Fruit fly (Drosophila melanogaster) whole organism, embryonic: ENCODE data around the gene Trs20.

Experiments
- ATbp ChIP-seq: fragments of 200-800 bp; sonication (Bioruptor generic); optimal IDR thresholded peaks from 2 replicates; lab custom pipeline; 2017; ENCODE audit warnings: missing biosample characterization, mild to moderate bottlenecking, missing genetic modification characterization, missing genetic modification reagents
- B-H1 ChIP-seq: fragments of 200-800 bp; sonication (Bioruptor generic); IDR thresholded peaks from 3 replicates; pipeline ENCODE4 v1.3.6; 2022; ENCODE audit warnings: missing biosample characterization, missing genetic modification characterization
- CG10274 ChIP-seq: fragments of 200-800 bp; sonication (Bioruptor generic); optimal IDR thresholded peaks from 3 replicates; lab custom pipeline; 2017; ENCODE audit warnings: missing biosample characterization, mild to moderate bottlenecking, missing genetic modification characterization
- CG11560 ChIP-seq: fragments of 200-800 bp; sonication (Bioruptor generic); IDR thresholded peaks from 3 replicates; pipeline ENCODE4 v1.3.6; 2022; ENCODE audit warnings: missing biosample characterization, missing genetic modification characterization
- CG12155 ChIP-seq: fragments of 200-800 bp; sonication (Bioruptor generic); optimal IDR thresholded peaks from 3 replicates; lab custom pipeline; 2016; ENCODE audit warnings: missing biosample characterization, missing genetic modification characterization
- CG12659 ChIP-seq: fragments of 200-800 bp; sonication (Bioruptor generic); optimal IDR thresholded peaks from 3 replicates; lab custom pipeline; 2017; ENCODE audit warnings: mild to moderate bottlenecking, missing biosample characterization, missing genetic modification reagents, missing genetic modification characterization
- CG13123 ChIP-seq: fragments of 200-800 bp; sonication (Bioruptor generic); optimal IDR thresholded peaks from 2 replicates; lab custom pipeline; 2016; ENCODE audit warnings: missing biosample characterization, missing genetic modification characterization
- CG14014 ChIP-seq: fragments of 200-800 bp; sonication (Bioruptor generic); IDR thresholded peaks from 2 replicates; pipeline ENCODE4 v1.3.6; 2022; ENCODE audit warnings: missing biosample characterization, missing genetic modification characterization
- CG14710 ChIP-seq: fragments of 200-800 bp; sonication (Bioruptor generic); optimal IDR thresholded peaks from 3 replicates; lab custom pipeline; 2019; ENCODE audit warnings: missing biosample characterization, mild to moderate bottlenecking, missing genetic modification characterization, moderate library complexity
- CG14965 ChIP-seq: fragments of 200-800 bp; sonication (Bioruptor generic); optimal IDR thresholded peaks from 2 replicates; lab custom pipeline; 2016; ENCODE audit warnings: missing biosample characterization, missing genetic modification characterization, borderline replicate concordance
- CG15269 ChIP-seq: fragments of 200-800 bp; sonication (Bioruptor generic); optimal IDR thresholded peaks from 2 replicates; lab custom pipeline; 2018; ENCODE audit warnings: missing biosample characterization, mild to moderate bottlenecking, missing genetic modification characterization, moderate library complexity
- CG15601 ChIP-seq: fragments of 200-800 bp; sonication (Bioruptor generic); optimal IDR thresholded peaks from 3 replicates; lab custom pipeline; 2019; ENCODE audit warnings: missing biosample characterization, mild to moderate bottlenecking, missing genetic modification characterization, moderate library complexity
- CG17186 ChIP-seq: fragments of 200-800 bp; sonication (Bioruptor generic); optimal IDR thresholded peaks from 3 replicates; lab custom pipeline; 2017; ENCODE audit warnings: missing biosample characterization, missing genetic modification reagents, missing genetic modification characterization
- CG17328 ChIP-seq: fragments of 200-800 bp; sonication (Bioruptor generic); IDR thresholded peaks from 2 replicates; pipeline ENCODE4 v1.3.6; 2022; ENCODE audit warnings: missing biosample characterization, missing genetic modification characterization
- CG17359 ChIP-seq: fragments of 200-800 bp; sonication (Bioruptor generic); optimal IDR thresholded peaks from 3 replicates; lab custom pipeline; 2018; ENCODE audit warnings: missing biosample characterization, mild to moderate bottlenecking, missing genetic modification characterization, moderate library complexity
- CG17385 ChIP-seq: fragments of 200-800 bp; sonication (Bioruptor generic); optimal IDR thresholded peaks from 3 replicates; lab custom pipeline; 2018; ENCODE audit warnings: missing biosample characterization, mild to moderate bottlenecking, missing genetic modification characterization
- CG30403 ChIP-seq: fragments of 200-800 bp; sonication (Bioruptor generic); optimal IDR thresholded peaks from 3 replicates; lab custom pipeline; 2016; ENCODE audit warnings: missing biosample characterization, missing genetic modification characterization
- CG31224 ChIP-seq: fragments of 200-800 bp; sonication (Bioruptor generic); IDR thresholded peaks from 2 replicates; pipeline ENCODE4 v1.3.6; 2022; ENCODE audit warnings: missing biosample characterization, missing genetic modification characterization
- CG4282 ChIP-seq: fragments of 200-800 bp; sonication (Bioruptor generic); optimal IDR thresholded peaks from 2 replicates; lab custom pipeline; 2016; ENCODE audit warnings: missing biosample characterization, missing genetic modification characterization
- CG5180 ChIP-seq: fragments of 200-800 bp; sonication (Bioruptor generic); optimal IDR thresholded peaks from 3 replicates; lab custom pipeline; 2017; ENCODE audit warnings: missing biosample characterization, missing genetic modification characterization, mild to moderate bottlenecking, moderate library complexity, missing genetic modification reagents
- CG6683 ChIP-seq: fragments of 200-800 bp; sonication (Bioruptor generic); optimal IDR thresholded peaks from 2 replicates; lab custom pipeline; 2017; ENCODE audit warnings: missing biosample characterization, mild to moderate bottlenecking, missing genetic modification characterization, missing genetic modification reagents
- CG8089 ChIP-seq: fragments of 200-800 bp; sonication (Bioruptor generic); optimal IDR thresholded peaks from 3 replicates; lab custom pipeline; 2016; ENCODE audit warnings: missing biosample characterization, missing genetic modification characterization
- CG9437 ChIP-seq: fragments of 200-800 bp; sonication (Bioruptor generic); optimal IDR thresholded peaks from 2 replicates; lab custom pipeline; 2018; ENCODE audit warnings: missing biosample characterization, mild to moderate bottlenecking, missing genetic modification characterization
- Dbx ChIP-seq: fragments of 200-800 bp; sonication (Bioruptor generic); IDR thresholded peaks from 3 replicates; pipeline ENCODE4 v1.3.6; 2022; ENCODE audit warnings: missing biosample characterization, missing genetic modification characterization
- Doc2 ChIP-seq: fragments of 200-800 bp; sonication (Bioruptor generic); IDR thresholded peaks from 2 replicates; pipeline ENCODE4 v1.3.6; 2022; ENCODE audit warnings: missing biosample characterization, missing genetic modification characterization
- Dref ChIP-seq: fragments of 200-800 bp; sonication (Bioruptor generic); IDR thresholded peaks from 2 replicates; pipeline ENCODE4 v1.3.6; 2022; ENCODE audit warnings: missing biosample characterization, missing genetic modification characterization
- E2f2 ChIP-seq: fragments of 200-800 bp; sonication (Bioruptor generic); IDR thresholded peaks from 2 replicates; pipeline ENCODE4 v1.3.6; 2022; ENCODE audit warnings: missing biosample characterization, missing genetic modification characterization
- Eip74EF ChIP-seq, 2 experiments: fragments of 200-800 bp in 1 of 2; fragments of >200 bp in 1 of 2; sonication (Bioruptor generic) in 1 of 2; optimal IDR thresholded peaks; 2 replicates each; lab custom pipeline; 2017 to 2019; ENCODE audit warnings: missing biosample characterization in 2 of 2, missing genetic modification characterization in 2 of 2, mild to moderate bottlenecking in 1 of 2, moderate library complexity in 1 of 2
- GATAe ChIP-seq: fragments of 200-800 bp; sonication (Bioruptor generic); conservative IDR thresholded peaks from 2 replicates; pipeline ENCODE4 v1.3.6; 2022; ENCODE audit warnings: missing biosample characterization, missing genetic modification characterization
- HHEX ChIP-seq: fragments of 200-800 bp; sonication (Bioruptor generic); optimal IDR thresholded peaks from 3 replicates; lab custom pipeline; 2017; ENCODE audit warnings: missing biosample characterization, mild to moderate bottlenecking, missing genetic modification characterization, missing genetic modification reagents
- Lim3 ChIP-seq: fragments of 200-800 bp; sonication (Bioruptor generic); IDR thresholded peaks from 2 replicates; pipeline ENCODE4 v1.3.6; 2022; ENCODE audit warnings: missing biosample characterization, missing genetic modification characterization
- Mrtf ChIP-seq: fragments of 200-800 bp; sonication (Bioruptor generic); IDR thresholded peaks from 3 replicates; pipeline ENCODE4 v1.3.6; 2022; ENCODE audit warnings: missing biosample characterization, missing genetic modification characterization
- Sry-δ ChIP-seq: fragments of 200-800 bp; sonication (Bioruptor generic); optimal IDR thresholded peaks from 2 replicates; lab custom pipeline; 2016; ENCODE audit warnings: missing biosample characterization, missing genetic modification characterization
- Ssrp ChIP-seq: fragments of 200-800 bp; sonication (Bioruptor generic); optimal IDR thresholded peaks from 2 replicates; lab custom pipeline; 2018; ENCODE audit warnings: missing biosample characterization, mild to moderate bottlenecking, missing genetic modification characterization, moderate library complexity
- Stat92E ChIP-seq, 3 experiments: fragments of >200 bp in 2 of 3; fragments of 200-800 bp in 1 of 3; sonication (Bioruptor generic) in 1 of 3; optimal IDR thresholded peaks; 2 replicates each; lab custom pipeline; 2017 to 2019; ENCODE audit warnings: missing biosample characterization in 3 of 3, missing genetic modification characterization in 3 of 3, mild to moderate bottlenecking in 1 of 3, moderate library complexity in 1 of 3
- TFAM ChIP-seq: fragments of 200-800 bp; sonication (Bioruptor generic); optimal IDR thresholded peaks from 2 replicates; lab custom pipeline; 2017; ENCODE audit warnings: missing biosample characterization, missing genetic modification characterization, inconsistent platforms
- ap ChIP-seq: fragments of 200-800 bp; sonication (Bioruptor generic); IDR thresholded peaks from 2 replicates; pipeline ENCODE4 v1.3.6; 2022; ENCODE audit warnings: missing biosample characterization, missing genetic modification characterization
- ato ChIP-seq: fragments of 200-800 bp; sonication (Bioruptor generic); IDR thresholded peaks from 2 replicates; pipeline ENCODE4 v1.3.6; 2022; ENCODE audit warnings: missing biosample characterization, missing genetic modification characterization; ENCODE audit not compliant: partially characterized antibody
- bowl ChIP-seq: fragments of 200-800 bp; sonication (Bioruptor generic); IDR thresholded peaks from 2 replicates; pipeline ENCODE4 v1.3.6; 2022; ENCODE audit warnings: missing biosample characterization, missing genetic modification characterization
- esg ChIP-seq: fragments of 200-800 bp; sonication (Bioruptor generic); conservative IDR thresholded peaks from 2 replicates; pipeline ENCODE4 v1.3.6; 2022; ENCODE audit warnings: missing biosample characterization, missing genetic modification characterization
- ftz-f1 ChIP-seq: fragments of 200-800 bp; sonication (Bioruptor generic); optimal IDR thresholded peaks from 2 replicates; lab custom pipeline; 2016; ENCODE audit warnings: missing biosample characterization, missing genetic modification characterization
- gro ChIP-seq: fragments of 200-800 bp; sonication (Bioruptor generic); optimal IDR thresholded peaks from 2 replicates; lab custom pipeline; 2016; ENCODE audit warnings: missing biosample characterization, missing genetic modification characterization
- gsb ChIP-seq: fragments of 200-800 bp; sonication (Bioruptor generic); IDR thresholded peaks from 2 replicates; pipeline ENCODE4 v1.3.6; 2022; ENCODE audit warnings: missing biosample characterization, missing genetic modification characterization
- jumu ChIP-seq: fragments of 200-800 bp; sonication (Bioruptor generic); optimal IDR thresholded peaks from 3 replicates; lab custom pipeline; 2016; ENCODE audit warnings: missing biosample characterization, missing genetic modification characterization
- lilli ChIP-seq: fragments of 200-800 bp; sonication (Bioruptor generic); optimal IDR thresholded peaks from 3 replicates; lab custom pipeline; 2016; ENCODE audit warnings: missing biosample characterization, missing genetic modification characterization
- mirr ChIP-seq: fragments of 200-800 bp; sonication (Bioruptor generic); optimal IDR thresholded peaks from 3 replicates; lab custom pipeline; 2018; ENCODE audit warnings: missing biosample characterization, mild to moderate bottlenecking, missing genetic modification characterization
- nmo ChIP-seq: fragments of 200-800 bp; sonication (Bioruptor generic); optimal IDR thresholded peaks from 2 replicates; lab custom pipeline; 2018; ENCODE audit warnings: missing biosample characterization, mild to moderate bottlenecking, missing genetic modification characterization, moderate library complexity
- otp ChIP-seq: fragments of 200-800 bp; sonication (Bioruptor generic); IDR thresholded peaks from 3 replicates; pipeline ENCODE4, ENCODE4 v1.3.6; 2022; ENCODE audit warnings: missing biosample characterization, missing genetic modification characterization
- stc ChIP-seq: fragments of 200-800 bp; sonication (Bioruptor generic); IDR thresholded peaks from 2 replicates; pipeline ENCODE4 v1.3.6; 2022; ENCODE audit warnings: missing biosample characterization, missing genetic modification characterization
- trem ChIP-seq: fragments of 200-800 bp; optimal IDR thresholded peaks from 3 replicates; lab custom pipeline; 2019; ENCODE audit warnings: missing biosample characterization, mild to moderate bottlenecking, missing genetic modification characterization, moderate library complexity
- trh ChIP-seq: fragments of 200-800 bp; sonication (Bioruptor generic); optimal IDR thresholded peaks from 2 replicates; lab custom pipeline; 2016; ENCODE audit warnings: missing biosample characterization, missing genetic modification characterization
- wek ChIP-seq: fragments of 200-800 bp; sonication (Bioruptor generic); optimal IDR thresholded peaks from 3 replicates; lab custom pipeline; 2018; ENCODE audit warnings: missing biosample characterization, mild to moderate bottlenecking, missing genetic modification characterization, moderate library complexity

Trs20 gene

DNA sequence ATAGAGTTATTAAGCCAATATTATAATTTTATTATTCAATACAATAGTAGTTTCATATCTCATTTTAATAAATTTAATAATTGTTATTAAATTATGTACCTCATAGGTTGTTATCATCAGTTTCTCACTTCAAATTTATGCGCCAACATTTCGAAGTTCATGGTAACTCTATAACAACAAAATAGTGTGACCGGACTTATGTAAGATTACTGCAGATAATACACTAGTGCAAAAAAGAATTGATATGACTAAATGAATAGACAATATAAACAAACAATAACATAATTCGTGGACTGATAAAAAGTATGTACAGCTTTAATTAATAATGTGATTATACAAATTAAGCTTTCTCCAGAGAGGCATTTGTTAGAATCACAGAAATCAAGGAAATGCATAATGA, 9.6 kb downstream of the Trs20 start, which contains the start of gene Strump (continued):
- no peak for TF ChIP-seq trh (GFP tag; lab: Kevin White, UChicago)
- no peak for TF ChIP-seq CG4282 (GFP tag; lab: Kevin White, UChicago)
- TF ChIP-seq lilli (GFP tag; lab: Kevin White, UChicago): no peak
- TF ChIP-seq ftz-f1 (GFP tag; lab: Kevin White, UChicago): no peak
- no peak for TF ChIP-seq Sry-δ (GFP tag; lab: Kevin White, UChicago)
- TF ChIP-seq TFAM (GFP tag; lab: Kevin White, UChicago): no peak
- TF ChIP-seq esg: no peak
- TF ChIP-seq B-H1 (GFP tag; lab: Robert Waterston, UW): no peak
- no peak for TF ChIP-seq ap (GFP tag; lab: Robert Waterston, UW)
- TF ChIP-seq CG15269: no peak
- TF ChIP-seq CG17186 (GFP tag; lab: Kevin White, UChicago): no peak
- TF ChIP-seq CG17385: no peak
- no peak for TF ChIP-seq CG14965
- no peak for TF ChIP-seq CG17359 (tag; lab: Kevin White, UChicago)
- TF ChIP-seq CG30403 (GFP tag; lab: Kevin White, UChicago): no peak
- TF ChIP-seq CG17328 (GFP tag; lab: Robert Waterston, UW): no peak
- no peak for TF ChIP-seq CG9437 (GFP tag; lab: Kevin White, UChicago)
- no peak for TF ChIP-seq ATbp (GFP tag; lab: Kevin White, UChicago)
- TF ChIP-seq CG6683 (GFP tag; lab: Kevin White, UChicago): no peak
- no peak for TF ChIP-seq Mrtf
- TF ChIP-seq CG31224 (GFP tag; lab: Robert Waterston, UW): no peak
- no peak for TF ChIP-seq CG14014 (GFP tag; lab: Robert Waterston, UW)
- no peak for TF ChIP-seq Lim3 (GFP tag; lab: Robert Waterston, UW)
- peak; percentile 32 for TF ChIP-seq trem
- TF ChIP-seq mirr (GFP tag; lab: Kevin White, UChicago): no peak
- no peak for TF ChIP-seq CG10274 (GFP tag; lab: Kevin White, UChicago)
- TF ChIP-seq HHEX: no peak
- no peak for TF ChIP-seq wek (GFP tag; lab: Kevin White, UChicago)
- TF ChIP-seq gro: peak; percentile 12
- TF ChIP-seq Dref (GFP tag; lab: Robert Waterston, UW): no peak
- TF ChIP-seq CG11560 (tag; lab: Robert Waterston, UW): no peak
- TF ChIP-seq otp (GFP tag; lab: Robert Waterston, UW): no peak
- TF ChIP-seq ato (GFP tag; lab: Robert Waterston, UW): no peak
- no peak for TF ChIP-seq gsb
- no peak for TF ChIP-seq CG8089 (GFP tag; lab: Kevin White, UChicago)
- no peak for TF ChIP-seq Stat92E (GFP tag; optimal IDR thresholded peaks at IDR 0.05; lab: Kevin White, UChicago)
- TF ChIP-seq Doc2 (GFP tag; lab: Robert Waterston, UW): no peak
- peak; percentile 41 for TF ChIP-seq CG14710 (tag; lab: Kevin White, UChicago)
- no peak for TF ChIP-seq CG15601 (tag; lab: Kevin White, UChicago)
- no peak for TF ChIP-seq bowl (GFP tag; lab: Robert Waterston, UW)
- no peak for TF ChIP-seq jumu
- no peak for TF ChIP-seq Ssrp
- no peak for TF ChIP-seq CG5180
- no peak for TF ChIP-seq CG13123 (GFP tag; lab: Kevin White, UChicago)
- TF ChIP-seq CG12659 (GFP tag; lab: Kevin White, UChicago): peak; percentile 16
- TF ChIP-seq stc: no peak
- TF ChIP-seq Dbx (GFP tag; lab: Robert Waterston, UW): no peak
- peak; percentile 95 for TF ChIP-seq E2f2
- no peak for TF ChIP-seq nmo (GFP tag; lab: Kevin White, UChicago)
- TF ChIP-seq CG12155 (GFP tag; lab: Kevin White, UChicago): no peak
- TF ChIP-seq GATAe (GFP tag; lab: Robert Waterston, UW): no peak
- no peak for TF ChIP-seq Eip74EF (GFP tag; optimal IDR thresholded peaks at IDR 0.05; lab: Kevin White, UChicago)
